Fruit fly (Drosophila melanogaster): ENCODE measurements around the gene CG32820.
"Not testable (repeated sequence)": the region's sequence is repeated elsewhere in the genome, so short reads cannot be mapped to it uniquely, and the experiment has no call there.

CG32820 gene

dm6 chrX:21621004-21621403, 6.0 kb upstream of the CG32820 start, which contains the start of gene CG32819:
Gene CG32819, minus strand, starts transcription at chrX:21621104.
- not testable (repeated sequence) for TF ChIP-seq toe, CG7045, ovo (GFP tag; optimal IDR thresholded peaks at IDR 0.05)

- not testable (repeated sequence) for TF ChIP-seq CG5204, CG1620, CG11617 (GFP tag; optimal IDR thresholded peaks at IDR 0.05)
These were observed 2.5 kb upstream of the CG32820 start, which contains the start of gene CG32857 for dm6 chrX:21617517-21617916. Gene CG32857, minus strand, starts transcription at chrX:21617617.

- not testable (repeated sequence) for TF ChIP-seq CG7101 (tag; optimal IDR thresholded peaks at IDR 0.05); CG11617 (GFP tag; optimal IDR thresholded peaks at IDR 0.05); CG14711 (tag; optimal IDR thresholded peaks at IDR 0.05)
These were observed 3.6 kb downstream of the CG32820 start, which contains the start of gene CG33502 for dm6 chrX:21611426-21611825. Gene CG33502, minus strand, starts transcription at chrX:21611526.

- not testable (repeated sequence) for TF ChIP-seq CG33017 (tag; optimal IDR thresholded peaks at IDR 0.05); CG5204 (GFP tag; optimal IDR thresholded peaks at IDR 0.05); CG7101 (tag; optimal IDR thresholded peaks at IDR 0.05)
These were observed 6.2 kb downstream of the CG32820 start, which contains the start of gene CG17450 for dm6 chrX:21608820-21609219. Gene CG17450, minus strand, starts transcription at chrX:21608920.

- no peak for TF ChIP-seq CG5204 (GFP tag; optimal IDR thresholded peaks at IDR 0.05)
- TF ChIP-seq cic (GFP tag; optimal IDR thresholded peaks at IDR 0.05) = no peak
- TF ChIP-seq Mnt (GFP tag; optimal IDR thresholded peaks at IDR 0.05) = no peak
These were observed 9.5 kb downstream of the CG32820 start for dm6 chrX:21605514-21605913.

dm6 chrX:21604956-21605502, 10.0 kb downstream of the CG32820 start, which contains the start of gene GCS2alpha:
Gene GCS2alpha, minus strand, starts transcription at chrX:21605264.
- no peak for TF ChIP-seq cnc (optimal IDR thresholded peaks at IDR 0.05)
- no peak for TF ChIP-seq CG11617 (GFP tag; optimal IDR thresholded peaks at IDR 0.05)

dm6 chrX:21593907-21594306, 21.1 kb downstream of the CG32820 start:
- TF ChIP-seq pad (GFP tag; optimal IDR thresholded peaks at IDR 0.05) (no peak), CG1620 (GFP tag; optimal IDR thresholded peaks at IDR 0.05) (no peak), ovo (GFP tag; optimal IDR thresholded peaks at IDR 0.05) (no peak), CG14711 (tag; optimal IDR thresholded peaks at IDR 0.05) (peak; percentile 26), bab1 (GFP tag; optimal IDR thresholded peaks at IDR 0.05) (peak; percentile 91)

- TF ChIP-seq CG12768 (GFP tag; optimal IDR thresholded peaks at IDR 0.05) = no peak
- TF ChIP-seq tj (GFP tag; optimal IDR thresholded peaks at IDR 0.05) = peak; percentile 92
- no peak for TF ChIP-seq kay (GFP tag; ENCODE audit: borderline replicate concordance)
- peak; percentile 80 for TF ChIP-seq bab1 (GFP tag; optimal IDR thresholded peaks at IDR 0.05)
- TF ChIP-seq Clk (GFP tag; optimal IDR thresholded peaks at IDR 0.05) = no peak
- peak; percentile 12 for TF ChIP-seq CG1620 (GFP tag; optimal IDR thresholded peaks at IDR 0.05)
- peak; percentile 3 for TF ChIP-seq Crg-1 (GFP tag; optimal IDR thresholded peaks at IDR 0.05)
- TF ChIP-seq ovo (GFP tag; optimal IDR thresholded peaks at IDR 0.05) = no peak
- peak; percentile 16 for TF ChIP-seq pad (GFP tag; optimal IDR thresholded peaks at IDR 0.05)
These were observed 23.0 kb downstream of the CG32820 start for dm6 chrX:21591990-21592389.

dm6 chrX:21589937-21590336, 25.1 kb downstream of the CG32820 start:
- TF ChIP-seq CG5204 (GFP tag; optimal IDR thresholded peaks at IDR 0.05) = no peak
- TF ChIP-seq Clk (GFP tag; optimal IDR thresholded peaks at IDR 0.05) = no peak
- TF ChIP-seq Mnt (GFP tag; optimal IDR thresholded peaks at IDR 0.05) = no peak
- no peak for TF ChIP-seq CG12768 (GFP tag; optimal IDR thresholded peaks at IDR 0.05)
- TF ChIP-seq CG7101 (tag; optimal IDR thresholded peaks at IDR 0.05) = no peak
- no peak for TF ChIP-seq cnc (optimal IDR thresholded peaks at IDR 0.05)
- no peak for TF ChIP-seq tj (GFP tag; optimal IDR thresholded peaks at IDR 0.05)
- TF ChIP-seq ovo (GFP tag; optimal IDR thresholded peaks at IDR 0.05) = no peak
- TF ChIP-seq CG33017 (tag; optimal IDR thresholded peaks at IDR 0.05) = no peak
- no peak for TF ChIP-seq CG1620 (GFP tag; optimal IDR thresholded peaks at IDR 0.05)

Measured in whole organism, adult.